ENCODE assay signal across 4 fruit fly cellular contexts in the genomic region with DNA sequence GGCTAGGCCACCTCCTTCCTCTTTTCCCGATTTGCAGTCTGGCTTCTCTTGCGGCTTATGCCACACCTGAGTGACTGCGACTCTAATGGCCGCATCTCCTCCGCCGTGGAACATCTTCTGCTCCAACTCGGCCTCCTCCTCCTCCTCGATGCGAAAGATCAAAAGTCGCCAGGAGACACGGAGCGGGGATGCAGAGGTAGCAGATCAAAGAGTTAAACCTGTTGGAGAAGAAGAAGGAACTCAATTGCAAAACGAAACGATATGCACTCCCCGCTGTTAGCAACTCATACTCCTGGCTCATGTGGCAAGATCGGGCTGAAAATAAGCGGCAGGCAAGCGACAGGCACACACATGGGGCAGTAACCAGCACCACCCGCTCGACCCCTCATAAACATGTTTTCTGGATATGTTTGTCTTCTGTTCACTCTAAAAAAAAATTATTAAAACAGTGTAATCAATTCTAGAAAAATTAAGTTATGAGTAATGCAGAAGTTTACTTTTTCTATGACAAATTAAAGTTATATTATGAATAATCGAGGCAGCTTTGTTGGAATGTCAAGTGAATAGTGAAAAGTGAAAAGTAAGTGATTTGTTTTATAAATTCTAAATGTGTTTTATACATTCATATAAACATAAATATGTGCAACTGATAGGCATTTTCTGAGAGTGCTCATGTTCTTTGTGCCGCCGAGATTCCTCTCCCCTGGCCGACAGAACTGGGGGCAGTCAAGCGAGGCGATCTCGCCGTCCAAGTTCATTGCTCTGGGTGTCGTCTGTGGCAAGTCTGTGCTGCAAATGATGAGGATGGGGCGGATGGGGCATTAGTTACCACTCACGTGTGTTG.
TF ChIP-seq lines count a peak whose summit lies in the region.

No protein-coding gene starts in this region.

- no peak for TF ChIP-seq CTCF in whole organism, embryonic (GFP tag; optimal IDR thresholded peaks at IDR 0.05; lab: Kevin White, UChicago)

TF ChIP-seq in whole organism, embryonic, 481 proteins besides CTCF, POLR2A, EP300 and RAD21:
- TF ChIP-seq Ets65A (GFP tag; lab: Kevin White, UChicago) (peak; percentile 78), CG1832 (GFP tag; optimal IDR thresholded peaks at IDR 0.05; lab: Kevin White, UChicago) (no peak), Ada2b (GFP tag; IDR thresholded peaks at IDR 0.05; lab: Robert Waterston, UW) (no peak), CG12104 (GFP tag; optimal IDR thresholded peaks at IDR 0.05; lab: Kevin White, UChicago) (no peak), bsh (GFP tag; optimal IDR thresholded peaks at IDR 0.05; lab: Kevin White, UChicago) (peak; percentile 10 to 58), Drgx (GFP tag; IDR thresholded peaks at IDR 0.05; lab: Robert Waterston, UW) (peak; percentile 27; the same call in 1 of the 2 replicates), twi (tag; optimal IDR thresholded peaks at IDR 0.05; lab: Kevin White, UChicago) (peak; percentile 95), nom (GFP tag; optimal IDR thresholded peaks at IDR 0.05; lab: Kevin White, UChicago) (peak; percentile 78), sens (GFP tag; lab: Kevin White, UChicago) (peak; percentile 63), corto (GFP tag; optimal IDR thresholded peaks at IDR 0.05; lab: Kevin White, UChicago) (peak; percentile 48), Optix (GFP tag; IDR thresholded peaks at IDR 0.05; lab: Robert Waterston, UW) (0 out of 3 replicates have a peak, but pooled peaks have one; percentile 17), lbe (GFP tag; optimal IDR thresholded peaks at IDR 0.05; lab: Kevin White, UChicago) (peak; percentile 62)
TF ChIP-seq in whole organism, embryonic: peak in this region for 9.

TF ChIP-seq in whole organism, prepupa, 60 proteins besides CTCF, POLR2A, EP300 and RAD21 (continues in another document):
- peak; percentile 76 for TF ChIP-seq CG15336 (GFP tag; IDR thresholded peaks at IDR 0.05; lab: Robert Waterston, UW)
- peak; percentile 55 for TF ChIP-seq vri (GFP tag; optimal IDR thresholded peaks at IDR 0.05; lab: Kevin White, UChicago)
- peak; percentile 85 for TF ChIP-seq Smox (GFP tag; optimal IDR thresholded peaks at IDR 0.05; lab: Kevin White, UChicago)
- peak; percentile 70 for TF ChIP-seq Hr39 (GFP tag; optimal IDR thresholded peaks at IDR 0.05; lab: Kevin White, UChicago)
- peak; percentile 83 for TF ChIP-seq spab (GFP tag; optimal IDR thresholded peaks at IDR 0.05; lab: Kevin White, UChicago)
- TF ChIP-seq topi (GFP tag; optimal IDR thresholded peaks at IDR 0.05; lab: Kevin White, UChicago): peak; percentile 87
- peak; percentile 79 for TF ChIP-seq acj6 (GFP tag; optimal IDR thresholded peaks at IDR 0.05; lab: Kevin White, UChicago)
- peak; percentile 84 for TF ChIP-seq achi (GFP tag; optimal IDR thresholded peaks at IDR 0.05; lab: Kevin White, UChicago)
- TF ChIP-seq ss (GFP tag; optimal IDR thresholded peaks at IDR 0.05; lab: Kevin White, UChicago): peak; percentile 85 to 88
- TF ChIP-seq Hr4 (GFP tag; optimal IDR thresholded peaks at IDR 0.05; lab: Kevin White, UChicago): peak; percentile 50
- peak; percentile 74 for TF ChIP-seq CG6792 (GFP tag; optimal IDR thresholded peaks at IDR 0.05; lab: Kevin White, UChicago)
- peak; percentile 95 for TF ChIP-seq Eip78C (GFP tag; lab: Kevin White, UChicago)
- TF ChIP-seq CG4318 (GFP tag; optimal IDR thresholded peaks at IDR 0.05; lab: Kevin White, UChicago): peak; percentile 44
- peak; percentile 35; the same call in 1 of the 2 replicates for TF ChIP-seq Gug (GFP tag; IDR thresholded peaks at IDR 0.05; lab: Robert Waterston, UW)
- peak; percentile 64 for TF ChIP-seq CG1621 (tag; optimal IDR thresholded peaks at IDR 0.05; lab: Kevin White, UChicago)
- TF ChIP-seq net (GFP tag; optimal IDR thresholded peaks at IDR 0.05; lab: Kevin White, UChicago): peak; percentile 72
- peak; percentile 53 to 79 for TF ChIP-seq salr (GFP tag; optimal IDR thresholded peaks at IDR 0.05; lab: Kevin White, UChicago)
- peak; percentile 50 for TF ChIP-seq CG16779 (tag; optimal IDR thresholded peaks at IDR 0.05; lab: Kevin White, UChicago)
- TF ChIP-seq CG10669 (GFP tag; optimal IDR thresholded peaks at IDR 0.05; lab: Kevin White, UChicago): peak; percentile 81
- peak; percentile 23 for TF ChIP-seq CG8319 (GFP tag; optimal IDR thresholded peaks at IDR 0.05; lab: Kevin White, UChicago)
- TF ChIP-seq eg (GFP tag; IDR thresholded peaks at IDR 0.05; lab: Robert Waterston, UW): 0 out of 3 replicates have a peak, but pooled peaks have one; percentile 6
- peak; percentile 81 for TF ChIP-seq dsx (GFP tag; optimal IDR thresholded peaks at IDR 0.05; lab: Kevin White, UChicago; ENCODE audit: poor library complexity, severe bottlenecking)

TF ChIP-seq in whole organism, pupa, 21 proteins besides CTCF, POLR2A, EP300 and RAD21:
- TF ChIP-seq Ets98B (GFP tag; IDR thresholded peaks at IDR 0.05; lab: Robert Waterston, UW): no peak; the same call in 1 of the 2 replicates
- TF ChIP-seq CG8301 (tag; optimal IDR thresholded peaks at IDR 0.05; lab: Kevin White, UChicago): peak; percentile 88
- peak; percentile 86 for TF ChIP-seq CG15710 (tag; optimal IDR thresholded peaks at IDR 0.05; lab: Kevin White, UChicago)
- TF ChIP-seq CG4496 (GFP tag; IDR thresholded peaks at IDR 0.05; lab: Robert Waterston, UW): peak; percentile 20; the same call in 2 of the 3 replicates
- TF ChIP-seq CG9948 (tag; optimal IDR thresholded peaks at IDR 0.05; lab: Kevin White, UChicago): peak; percentile 89
- peak; percentile 96 for TF ChIP-seq EcR (GFP tag; optimal IDR thresholded peaks at IDR 0.05; lab: Kevin White, UChicago)
- peak; percentile 83 for TF ChIP-seq CG34367 (tag; optimal IDR thresholded peaks at IDR 0.05; lab: Kevin White, UChicago)
- TF ChIP-seq gl (tag; optimal IDR thresholded peaks at IDR 0.05; lab: Kevin White, UChicago): peak; percentile 49
- TF ChIP-seq fd96Ca (GFP tag; IDR thresholded peaks at IDR 0.05; lab: Robert Waterston, UW): 0 out of 3 replicates have a peak, but pooled peaks have one; percentile 18
- TF ChIP-seq CG32121 (GFP tag; IDR thresholded peaks at IDR 0.05; lab: Robert Waterston, UW): no peak
- no peak; the same call in 1 of the 2 replicates for TF ChIP-seq CG12605 (GFP tag; IDR thresholded peaks at IDR 0.05; lab: Robert Waterston, UW)
- no peak for TF ChIP-seq rn (GFP tag; IDR thresholded peaks at IDR 0.05; lab: Robert Waterston, UW)
- peak; percentile 92 for TF ChIP-seq CG14655 (GFP tag; optimal IDR thresholded peaks at IDR 0.05; lab: Kevin White, UChicago)
- peak; percentile 31 for TF ChIP-seq Pif1B (GFP tag; optimal IDR thresholded peaks at IDR 0.05; lab: Kevin White, UChicago)
- peak; percentile 70 for TF ChIP-seq CG13204 (GFP tag; optimal IDR thresholded peaks at IDR 0.05; lab: Kevin White, UChicago)
- TF ChIP-seq CG10348 (GFP tag; IDR thresholded peaks at IDR 0.05; lab: Robert Waterston, UW): no peak
- TF ChIP-seq CG8159 (tag; optimal IDR thresholded peaks at IDR 0.05; lab: Kevin White, UChicago): peak; percentile 92
- TF ChIP-seq CG17806 (tag; optimal IDR thresholded peaks at IDR 0.05; lab: Kevin White, UChicago): peak; percentile 87
- peak; percentile 77 for TF ChIP-seq D1 (tag; optimal IDR thresholded peaks at IDR 0.05; lab: Kevin White, UChicago)
- peak; percentile 82 for TF ChIP-seq Snoo (tag; optimal IDR thresholded peaks at IDR 0.05; lab: Kevin White, UChicago)
- peak; percentile 61 for TF ChIP-seq Pif1A (GFP tag; optimal IDR thresholded peaks at IDR 0.05; lab: Kevin White, UChicago)

TF ChIP-seq in whole organism, wandering third instar larva, 38 proteins besides CTCF, POLR2A, EP300 and RAD21 (continues in another document):
- peak; percentile 68 for TF ChIP-seq Dif (GFP tag; optimal IDR thresholded peaks at IDR 0.05; lab: Kevin White, UChicago; ENCODE audit: partially characterized antibody)
- peak; percentile 70 for TF ChIP-seq dmrt93B (GFP tag; optimal IDR thresholded peaks at IDR 0.05; lab: Kevin White, UChicago)
- TF ChIP-seq N (GFP tag; optimal IDR thresholded peaks at IDR 0.05; lab: Kevin White, UChicago): no peak
- peak; percentile 95 for TF ChIP-seq woc (GFP tag; optimal IDR thresholded peaks at IDR 0.05; lab: Kevin White, UChicago)
- TF ChIP-seq foxo (GFP tag; optimal IDR thresholded peaks at IDR 0.05; lab: Kevin White, UChicago): peak in 1 of 2 experiments; percentile 85
- no peak for TF ChIP-seq Hr78 (GFP tag; optimal IDR thresholded peaks at IDR 0.05; lab: Kevin White, UChicago)
- peak; percentile 86 for TF ChIP-seq psq (GFP tag; optimal IDR thresholded peaks at IDR 0.05; lab: Kevin White, UChicago)
- no peak for TF ChIP-seq Mio (GFP tag; optimal IDR thresholded peaks at IDR 0.05; lab: Kevin White, UChicago)
- TF ChIP-seq Vsx2 (GFP tag; optimal IDR thresholded peaks at IDR 0.05; lab: Kevin White, UChicago; ENCODE audit: partially characterized antibody): peak; percentile 86
- TF ChIP-seq ey (GFP tag; optimal IDR thresholded peaks at IDR 0.05; lab: Kevin White, UChicago): peak; percentile 81
- TF ChIP-seq rgr (GFP tag; optimal IDR thresholded peaks at IDR 0.05; lab: Kevin White, UChicago): peak; percentile 68
- no peak for TF ChIP-seq Myc (optimal IDR thresholded peaks at IDR 0.05; lab: Kevin White, UChicago)
- TF ChIP-seq sage (GFP tag; optimal IDR thresholded peaks at IDR 0.05; lab: Kevin White, UChicago): peak; percentile 50
- TF ChIP-seq lola (GFP tag; optimal IDR thresholded peaks at IDR 0.05; lab: Kevin White, UChicago): no peak
- TF ChIP-seq sv (GFP tag; optimal IDR thresholded peaks at IDR 0.05; lab: Kevin White, UChicago): no peak
- peak; percentile 91 for TF ChIP-seq fru (GFP tag; optimal IDR thresholded peaks at IDR 0.05; lab: Kevin White, UChicago)
- no peak for TF ChIP-seq Abd-B (GFP tag; optimal IDR thresholded peaks at IDR 0.05; lab: Kevin White, UChicago)
- peak; percentile 86 for TF ChIP-seq h (GFP tag; optimal IDR thresholded peaks at IDR 0.05; lab: Kevin White, UChicago)
- TF ChIP-seq tai (GFP tag; optimal IDR thresholded peaks at IDR 0.05; lab: Kevin White, UChicago): no peak
- no peak for TF ChIP-seq CrebA (GFP tag; optimal IDR thresholded peaks at IDR 0.05; lab: Kevin White, UChicago; ENCODE audit: borderline replicate concordance)
- TF ChIP-seq brk (GFP tag; optimal IDR thresholded peaks at IDR 0.05; lab: Kevin White, UChicago): no peak
- peak; percentile 73 for TF ChIP-seq br (GFP tag; optimal IDR thresholded peaks at IDR 0.05; lab: Kevin White, UChicago)
- peak; percentile 87 for TF ChIP-seq Sp1 (GFP tag; optimal IDR thresholded peaks at IDR 0.05; lab: Kevin White, UChicago)
- TF ChIP-seq jim (GFP tag; optimal IDR thresholded peaks at IDR 0.05; lab: Kevin White, UChicago): no peak
- peak; percentile 57 for TF ChIP-seq Hr83 (GFP tag; optimal IDR thresholded peaks at IDR 0.05; lab: Kevin White, UChicago; ENCODE audit: poor library complexity, severe bottlenecking)
- peak; percentile 78 for TF ChIP-seq Hnf4 (GFP tag; optimal IDR thresholded peaks at IDR 0.05; lab: Kevin White, UChicago)
- TF ChIP-seq OdsH (GFP tag; optimal IDR thresholded peaks at IDR 0.05; lab: Kevin White, UChicago): peak; percentile 88
- peak; percentile 44 for TF ChIP-seq CG32264 (GFP tag; optimal IDR thresholded peaks at IDR 0.05; lab: Kevin White, UChicago)
- TF ChIP-seq dsf (GFP tag; optimal IDR thresholded peaks at IDR 0.05; lab: Kevin White, UChicago; ENCODE audit: borderline replicate concordance): no peak

Comparison
In these comparisons a context has a peak if more than half of its experiments do, and no peak if none do; other contexts are left out.
1. Of the 7 proteins assayed by ChIP-seq in both whole organism, embryonic and whole organism, prepupa: peak only in whole organism, embryonic: none; only in whole organism, prepupa: Blimp-1, CG16779, CG6854, Gug, Hr39, Lpt and 1 more; in both: none; in neither: 0.